Fruit fly (Drosophila melanogaster) ovary, adult (tissue): Measurements from ENCODE around the gene CG43630.

Source experiments
- CG17801 ChIP-seq: fragments of 200-800 bp; optimal IDR thresholded peaks from 2 replicates; lab custom pipeline; 2019; ENCODE audit warnings: missing biosample characterization, mild to moderate bottlenecking, missing genetic modification characterization, moderate library complexity; ENCODE audit not compliant: partially characterized antibody

Gene CG43630

DNA sequence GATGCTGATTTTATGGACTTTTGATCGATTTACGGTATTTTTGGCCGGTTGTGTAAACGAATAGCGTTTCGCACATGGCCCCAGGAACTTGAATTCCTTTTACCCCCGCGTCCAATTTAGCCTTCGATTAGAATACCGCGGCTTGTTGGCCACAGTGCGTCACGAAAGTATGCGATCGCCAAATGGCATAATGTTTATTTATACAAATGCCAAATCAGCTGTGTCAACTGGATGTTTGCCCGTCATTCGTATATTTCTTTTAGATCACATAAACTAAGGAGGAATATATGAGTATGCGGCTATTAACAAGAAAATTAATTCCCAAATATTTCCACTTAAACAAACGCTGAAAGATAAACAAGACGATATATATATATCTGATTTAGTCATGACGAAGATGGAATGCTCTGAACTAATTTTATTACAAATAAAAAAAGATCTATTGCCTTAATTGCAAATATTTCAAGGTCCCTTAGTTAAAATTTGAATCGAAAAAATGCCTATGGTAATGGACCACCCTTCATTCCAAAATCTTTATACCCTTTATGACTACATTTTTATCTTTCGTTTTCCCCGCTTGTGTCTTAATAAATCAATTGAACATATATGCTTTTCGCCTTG is 19.0 kb downstream of the CG43630 start:
- no peak for TF ChIP-seq CG17801 (GFP tag; lab: Kevin White, UChicago)

- no peak for TF ChIP-seq CG17801 (GFP tag; lab: Kevin White, UChicago)
Measured at dm6 chr3R:12654253-12654623, 21.8 kb downstream of the CG43630 start, which contains the start of gene CG6225. Gene CG6225 (plus strand): TSS chr3R:12654577.

dm6 chr3R:12653511-12654252 is 22.4 kb downstream of the CG43630 start:
- TF ChIP-seq CG17801 (GFP tag; lab: Kevin White, UChicago) = no peak

dm6 chr3R:12652736-12653135 is 23.3 kb downstream of the CG43630 start:
- TF ChIP-seq CG17801 (GFP tag; lab: Kevin White, UChicago) = no peak

dm6 chr3R:12650537-12650936 is 25.5 kb downstream of the CG43630 start:
- no peak for TF ChIP-seq CG17801 (GFP tag; lab: Kevin White, UChicago)

- TF ChIP-seq CG17801 (GFP tag; lab: Kevin White, UChicago) = no peak
Measured at dm6 chr3R:12649099-12650029, 26.7 kb downstream of the CG43630 start.

- no peak for TF ChIP-seq CG17801 (GFP tag; lab: Kevin White, UChicago)
Measured at dm6 chr3R:12647954-12648353, 28.1 kb downstream of the CG43630 start, which contains the start of gene Dtg. Gene Dtg (plus strand): TSS chr3R:12648058.

dm6 chr3R:12647348-12647747 is 28.7 kb downstream of the CG43630 start:
- no peak for TF ChIP-seq CG17801 (GFP tag; lab: Kevin White, UChicago)

- TF ChIP-seq CG17801 (GFP tag; lab: Kevin White, UChicago) = no peak
Measured at dm6 chr3R:12646926-12647325, 29.1 kb downstream of the CG43630 start.

DNA sequence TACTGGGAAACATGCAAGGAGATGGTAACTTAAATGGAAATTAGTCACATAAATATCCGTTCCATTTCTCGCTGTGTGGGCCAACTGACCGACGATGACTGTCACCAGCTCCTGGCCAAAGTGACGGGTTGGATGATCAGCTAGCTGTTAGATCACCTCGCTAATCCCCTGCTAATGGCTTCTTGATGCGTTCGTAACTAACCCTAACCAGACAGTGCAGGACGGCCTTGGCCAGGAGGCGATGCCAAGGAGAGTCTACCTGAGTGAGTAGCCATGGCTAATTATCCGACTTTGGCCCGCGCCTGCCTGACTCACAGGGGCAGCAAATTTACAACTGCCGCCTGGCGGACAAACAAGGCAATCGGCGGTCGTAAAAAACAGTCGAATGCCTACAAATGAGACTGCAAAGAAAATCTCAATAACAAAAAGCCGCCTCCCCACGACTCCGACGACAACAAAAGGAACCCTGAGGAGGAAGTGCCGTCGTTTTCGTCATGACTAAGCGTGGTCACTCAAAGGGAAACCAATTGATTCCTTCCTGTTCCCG is 30.2 kb downstream of the CG43630 start:
- no peak for TF ChIP-seq CG17801 (GFP tag; lab: Kevin White, UChicago)

- TF ChIP-seq CG17801 (GFP tag; lab: Kevin White, UChicago) = no peak
Measured at dm6 chr3R:12644621-12645310, 31.3 kb downstream of the CG43630 start.

- TF ChIP-seq CG17801 (GFP tag; lab: Kevin White, UChicago) = no peak
Measured at dm6 chr3R:12642051-12642532, 34.0 kb downstream of the CG43630 start, which contains the start of gene CG6753. Gene CG6753 (minus strand): TSS chr3R:12642482.

dm6 chr3R:12641620-12642019 is 34.4 kb downstream of the CG43630 start:
- TF ChIP-seq CG17801 (GFP tag; lab: Kevin White, UChicago) = no peak

DNA sequence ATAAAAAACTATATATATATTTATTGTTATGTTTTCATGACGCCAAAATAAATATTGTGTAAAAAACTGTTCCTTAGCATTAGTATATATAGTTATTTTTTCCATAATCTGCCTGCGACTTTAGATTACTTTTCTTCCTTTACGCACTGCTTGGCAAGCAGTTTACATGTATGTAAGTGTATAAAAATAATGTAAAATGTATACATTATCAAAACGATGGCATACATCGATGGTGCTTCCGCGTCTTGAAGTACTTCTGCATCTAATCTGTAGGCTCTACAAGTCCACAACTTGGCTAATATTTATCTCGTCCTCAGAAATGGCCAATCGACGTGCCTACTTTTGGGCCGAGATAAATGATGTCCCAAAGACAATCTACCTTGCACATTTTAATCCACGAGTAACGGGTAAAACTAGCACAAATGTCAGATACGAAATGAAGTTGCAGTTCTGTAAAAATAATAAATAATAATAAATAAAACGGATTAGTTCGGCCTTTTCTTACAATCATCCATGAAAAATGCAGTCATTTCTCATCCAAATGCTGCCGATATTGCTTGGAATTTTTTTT is 38.0 kb downstream of the CG43630 start, which contains the start of gene CG11608:
CG11608 (plus strand) TSS at position 521 of the 571 bp plus-strand sequence.
- no peak for TF ChIP-seq CG17801 (GFP tag; lab: Kevin White, UChicago)
